Worm (Caenorhabditis elegans) whole organism, L1 larva: ENCODE measurements around the gene str-88.

Experiments used
- C04F5.9 ChIP-seq: sonication (generic microtip); optimal IDR thresholded peaks from 2 replicates; lab custom pipeline; 2016; ENCODE audit warnings: missing genetic modification characterization, missing compliant biosample characterization
- aha-1 ChIP-seq: fragments of 150-350 bp; optimal IDR thresholded peaks from 2 replicates; lab custom pipeline; 2014; ENCODE audit warnings: missing biosample characterization, missing genetic modification characterization
- ama-1 ChIP-seq: fragments of 150-350 bp; optimal IDR thresholded peaks from 2 replicates; lab custom pipeline; 2014
- blmp-1 ChIP-seq: fragments of 150-350 bp; optimal IDR thresholded peaks from 2 replicates; lab custom pipeline; 2014; ENCODE audit warnings: missing biosample characterization, missing genetic modification characterization
- ceh-63 ChIP-seq: fragments of 200-800 bp; sonication (Bioruptor generic); optimal IDR thresholded peaks from 2 replicates; lab custom pipeline; 2018; ENCODE audit warnings: mild to moderate bottlenecking, missing genetic modification characterization, missing compliant biosample characterization
- ceh-88 ChIP-seq: fragments of 200-800 bp; sonication (Bioruptor generic); IDR thresholded peaks from 2 replicates; pipeline ENCODE4 v1.3.6; 2022; ENCODE audit warnings: missing genetic modification characterization, missing compliant biosample characterization
- dpl-1 ChIP-seq, 3 experiments: fragments of 150-350 bp in 2 of 3; sonication (generic microtip) in 1 of 3; optimal IDR thresholded peaks; 2 replicates each; lab custom pipeline; 2014 to 2017; ENCODE audit warnings: missing biosample characterization in 3 of 3, missing genetic modification characterization in 3 of 3, missing genetic modification reagents in 3 of 3
- dsc-1 ChIP-seq: sonication (generic microtip); optimal IDR thresholded peaks from 2 replicates; lab custom pipeline; 2016; ENCODE audit warnings: mild to moderate bottlenecking, missing genetic modification characterization, missing compliant biosample characterization
- efl-1 ChIP-seq, 4 experiments: fragments of 150-350 bp; optimal IDR thresholded peaks in 3 of 4; peaks in 1 of 4; 1 replicate in 1 of 4; 2 replicates in 3 of 4; lab custom pipeline; 2014; ENCODE audit warnings: missing biosample characterization in 2 of 4, missing genetic modification characterization in 2 of 4, missing genetic modification reagents in 2 of 4
- efl-3 ChIP-seq: fragments of 200-800 bp; sonication (Bioruptor generic); optimal IDR thresholded peaks from 2 replicates; lab custom pipeline; 2018; ENCODE audit warnings: mild to moderate bottlenecking, missing genetic modification characterization, missing compliant biosample characterization
- egl-27 ChIP-seq, 2 experiments: fragments of 150-350 bp in 1 of 2; sonication (generic microtip); optimal IDR thresholded peaks; 3 replicates each; lab custom pipeline; 2017 to 2018; ENCODE audit warnings: missing biosample characterization in 2 of 2, missing genetic modification characterization in 2 of 2, missing genetic modification reagents in 2 of 2
- elt-3 ChIP-seq, 6 experiments: fragments of 150-350 bp in 1 of 6; sonication (generic microtip); optimal IDR thresholded peaks; 2 replicates each; lab custom pipeline; 2017 to 2018; ENCODE audit warnings: missing biosample characterization in 6 of 6, missing genetic modification characterization in 6 of 6, inconsistent platforms in 1 of 6
- fkh-8 ChIP-seq: sonication (generic microtip); optimal IDR thresholded peaks from 2 replicates; lab custom pipeline; 2016; ENCODE audit warnings: mild to moderate bottlenecking, missing genetic modification characterization, missing compliant biosample characterization
- grh-1 ChIP-seq: fragments of 200-800 bp; sonication (Bioruptor generic); IDR thresholded peaks from 2 replicates; pipeline ENCODE4 v1.3.6; 2022; ENCODE audit warnings: missing genetic modification reagents, missing genetic modification characterization, missing compliant biosample characterization
- irx-1 ChIP-seq: sonication (generic microtip); optimal IDR thresholded peaks from 2 replicates; lab custom pipeline; 2016; ENCODE audit warnings: missing genetic modification characterization, missing compliant biosample characterization
- lin-13 ChIP-seq: fragments of 150-350 bp; optimal IDR thresholded peaks from 2 replicates; lab custom pipeline; 2014; ENCODE audit warnings: missing biosample characterization, missing genetic modification reagents, missing genetic modification characterization
- lin-14 ChIP-seq: fragments of 200-800 bp; sonication (Bioruptor generic); optimal IDR thresholded peaks from 2 replicates; lab custom pipeline; 2018; ENCODE audit warnings: mild to moderate bottlenecking, missing genetic modification characterization, moderate library complexity, missing compliant biosample characterization
- lin-35 ChIP-seq, 2 experiments: fragments of 150-350 bp; optimal IDR thresholded peaks; 2 replicates each; lab custom pipeline; 2014; ENCODE audit warnings: missing biosample characterization in 2 of 2, missing genetic modification characterization in 2 of 2, missing genetic modification reagents in 2 of 2
- mdl-1 ChIP-seq, 2 experiments: fragments of 150-350 bp; optimal IDR thresholded peaks; 2 replicates each; lab custom pipeline; 2014 to 2017; ENCODE audit warnings: missing biosample characterization in 2 of 2, missing genetic modification characterization in 2 of 2, inconsistent platforms in 1 of 2
- mef-2 ChIP-seq: fragments of 150-350 bp; optimal IDR thresholded peaks from 2 replicates; lab custom pipeline; 2014; ENCODE audit warnings: missing biosample characterization, missing genetic modification characterization
- nhr-11 ChIP-seq: fragments of 150-350 bp; optimal IDR thresholded peaks from 2 replicates; lab custom pipeline; 2014; ENCODE audit warnings: missing biosample characterization, missing genetic modification characterization
- nhr-19 ChIP-seq: fragments of 200-800 bp; sonication (Bioruptor generic); conservative IDR thresholded peaks from 2 replicates; pipeline ENCODE4 v1.3.6; 2022; ENCODE audit warnings: missing genetic modification characterization, missing compliant biosample characterization
- nhr-20 ChIP-seq: sonication (generic microtip); optimal IDR thresholded peaks from 2 replicates; lab custom pipeline; 2016; ENCODE audit warnings: mild to moderate bottlenecking, missing genetic modification characterization, missing compliant biosample characterization
- nhr-237 ChIP-seq: fragments of 150-350 bp; optimal IDR thresholded peaks from 2 replicates; lab custom pipeline; 2014; ENCODE audit warnings: missing biosample characterization, missing genetic modification characterization
- nhr-28 ChIP-seq: fragments of 150-350 bp; optimal IDR thresholded peaks from 2 replicates; lab custom pipeline; 2014; ENCODE audit warnings: missing biosample characterization, missing genetic modification characterization
- nhr-47 ChIP-seq: sonication (generic microtip); optimal IDR thresholded peaks from 2 replicates; lab custom pipeline; 2016; ENCODE audit warnings: mild to moderate bottlenecking, missing genetic modification characterization, moderate library complexity, missing compliant biosample characterization
- nhr-76 ChIP-seq: sonication (generic microtip); optimal IDR thresholded peaks from 2 replicates; lab custom pipeline; 2017; ENCODE audit warnings: missing biosample characterization, missing genetic modification characterization
- nhr-84 ChIP-seq: sonication (generic microtip); optimal IDR thresholded peaks from 2 replicates; lab custom pipeline; 2017; ENCODE audit warnings: missing biosample characterization, missing genetic modification characterization
- nhr-90 ChIP-seq: sonication (generic microtip); optimal IDR thresholded peaks from 2 replicates; lab custom pipeline; 2016; ENCODE audit warnings: mild to moderate bottlenecking, missing genetic modification characterization, missing compliant biosample characterization; ENCODE audit not compliant: poor library complexity
- pag-3 ChIP-seq: sonication (generic microtip); optimal IDR thresholded peaks from 2 replicates; lab custom pipeline; 2017; ENCODE audit warnings: missing genetic modification characterization, mild to moderate bottlenecking, missing compliant biosample characterization, antibody characterized with exemption, borderline replicate concordance; ENCODE audit not compliant: insufficient read depth
- pqm-1 ChIP-seq: sonication (generic microtip); optimal IDR thresholded peaks from 3 replicates; lab custom pipeline; 2017; ENCODE audit warnings: missing biosample characterization, missing genetic modification characterization
- rnt-1 ChIP-seq: sonication (generic microtip); optimal IDR thresholded peaks from 2 replicates; lab custom pipeline; 2016; ENCODE audit warnings: mild to moderate bottlenecking, missing genetic modification characterization, moderate library complexity, missing compliant biosample characterization
- skn-1 ChIP-seq: fragments of 150-350 bp; optimal IDR thresholded peaks from 2 replicates; lab custom pipeline; 2014; ENCODE audit warnings: missing biosample characterization, missing genetic modification characterization
- snu-23 ChIP-seq: sonication (generic microtip); optimal IDR thresholded peaks from 2 replicates; lab custom pipeline; 2016; ENCODE audit warnings: missing genetic modification characterization, missing compliant biosample characterization
- unc-130 ChIP-seq: fragments of 150-350 bp; optimal IDR thresholded peaks from 2 replicates; lab custom pipeline; 2017; ENCODE audit warnings: missing biosample characterization, missing genetic modification characterization, inconsistent platforms
- unc-86 ChIP-seq: sonication (generic microtip); optimal IDR thresholded peaks from 2 replicates; lab custom pipeline; 2016; ENCODE audit warnings: missing genetic modification characterization, missing compliant biosample characterization

The str-88 gene

DNA sequence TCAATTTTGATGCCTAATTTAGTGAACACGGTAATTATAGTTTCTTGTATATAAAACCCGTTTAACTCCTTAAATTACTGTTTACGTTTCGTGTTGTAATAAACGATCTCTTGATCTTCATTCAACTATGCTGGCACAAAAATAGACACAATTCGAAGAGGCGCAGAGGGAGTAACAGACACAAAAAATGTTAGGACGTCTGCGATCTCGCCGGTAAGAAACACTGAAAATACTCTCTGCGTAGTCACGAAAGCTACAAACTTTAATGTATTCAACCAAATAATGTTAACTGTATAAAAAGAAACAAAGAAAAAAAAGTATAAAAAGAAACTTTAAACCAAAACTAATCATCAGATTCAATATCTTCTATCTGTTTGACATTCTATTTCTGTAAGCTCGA, 2.8 kb downstream of the str-88 start, which contains the start of gene dhs-23:
Gene dhs-23, plus strand, starts transcription at position 363 of the 400 bp plus-strand sequence.
- no peak for TF ChIP-seq mdl-1 (tag; optimal IDR thresholded peaks at IDR 0.05; lab: Kevin White, UChicago)
- TF ChIP-seq efl-3 (GFP tag; lab: Kevin White, UChicago) = no peak
- TF ChIP-seq pag-3 (tag; lab: Kevin White, UChicago) = no peak
- TF ChIP-seq lin-14 (GFP tag; lab: Kevin White, UChicago) = no peak
- TF ChIP-seq nhr-20 = peak; percentile 54
- no peak for TF ChIP-seq nhr-19 (GFP tag; lab: Robert Waterston, UW)
- TF ChIP-seq blmp-1 (tag; lab: Kevin White, UChicago) = no peak
- TF ChIP-seq fkh-8 (tag; lab: Kevin White, UChicago) = no peak
- no peak for TF ChIP-seq dsc-1 (tag; lab: Kevin White, UChicago)
- TF ChIP-seq efl-1 (optimal IDR thresholded peaks at IDR 0.05; lab: Kevin White, UChicago) = no peak
- TF ChIP-seq efl-1 (GFP tag; optimal IDR thresholded peaks at IDR 0.05 in 1 of 2; lab: Kevin White, UChicago) = peak in 1 of 2 experiments; percentile 29
- TF ChIP-seq, all 84 proteins: peak for 2

DNA sequence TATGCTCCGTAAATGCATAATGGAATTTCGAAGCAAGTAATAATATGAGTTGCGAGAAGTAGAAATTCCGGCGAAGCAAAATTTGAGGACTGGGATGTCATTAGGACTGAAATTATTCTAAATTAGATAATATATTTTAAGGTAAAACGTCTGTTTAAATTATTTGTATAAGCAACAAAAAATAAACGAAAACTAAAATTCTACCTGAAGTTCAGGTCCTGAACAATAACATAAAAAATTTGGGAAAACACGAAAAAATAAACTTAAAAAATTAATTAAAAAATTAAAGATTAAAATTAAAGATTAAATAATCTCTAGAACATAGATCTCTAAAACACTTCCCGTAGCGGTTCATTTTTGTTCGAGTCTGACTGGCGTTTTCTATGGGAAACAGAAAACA, 3.8 kb downstream of the str-88 start, which contains the start of gene srh-251:
Gene srh-251, minus strand, starts transcription at position 101 of the 400 bp plus-strand sequence.
- no peak for TF ChIP-seq unc-86
- no peak for TF ChIP-seq blmp-1 (tag; lab: Kevin White, UChicago)
- no peak for TF ChIP-seq dpl-1 (GFP tag; optimal IDR thresholded peaks at IDR 0.05; lab: Kevin White, UChicago)
- TF ChIP-seq elt-3 (tag; optimal IDR thresholded peaks at IDR 0.05; lab: Kevin White, UChicago) = no peak
- no peak for TF ChIP-seq C04F5.9 (tag; lab: Kevin White, UChicago)
- TF ChIP-seq nhr-84 (tag; lab: Kevin White, UChicago) = no peak
- no peak for TF ChIP-seq snu-23 (GFP tag; lab: Kevin White, UChicago)
- no peak for TF ChIP-seq nhr-237 (tag; lab: Kevin White, UChicago)
- TF ChIP-seq pqm-1 = no peak
- no peak for TF ChIP-seq egl-27 (tag; optimal IDR thresholded peaks at IDR 0.05; lab: Kevin White, UChicago)

DNA sequence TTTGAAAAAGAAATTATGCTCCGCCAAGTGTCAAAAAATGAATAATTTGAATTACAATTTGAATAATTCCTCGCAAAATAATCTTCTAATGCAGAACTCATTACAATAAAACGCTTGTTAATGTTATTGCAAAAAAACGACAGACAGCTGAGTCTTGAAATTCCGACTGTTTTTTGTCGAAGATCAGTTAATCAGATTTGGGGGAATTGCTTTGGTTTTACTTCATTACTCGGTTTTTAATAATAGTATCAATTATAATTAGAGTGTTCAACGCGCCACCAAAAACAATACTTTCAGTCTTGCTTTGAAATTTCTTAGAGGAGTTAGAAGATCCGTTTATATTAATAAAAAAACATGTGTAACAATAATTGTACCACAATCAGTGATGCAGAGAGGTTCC, 5.7 kb downstream of the str-88 start, which contains the start of gene srh-122:
Gene srh-122, minus strand, starts transcription at position 101 of the 400 bp plus-strand sequence.
- TF ChIP-seq nhr-19 (GFP tag; lab: Robert Waterston, UW) = no peak
- no peak for TF ChIP-seq ama-1
- TF ChIP-seq rnt-1 (tag; lab: Kevin White, UChicago) = no peak
- no peak for TF ChIP-seq mef-2
- TF ChIP-seq unc-86 = no peak
- TF ChIP-seq ceh-88 (GFP tag; lab: Robert Waterston, UW) = no peak
- TF ChIP-seq skn-1 (tag; lab: Kevin White, UChicago) = no peak
- TF ChIP-seq unc-130 = no peak
- TF ChIP-seq ceh-63 = no peak
- no peak for TF ChIP-seq lin-35 (GFP tag; optimal IDR thresholded peaks at IDR 0.05; lab: Kevin White, UChicago)
- TF ChIP-seq aha-1 (tag; lab: Kevin White, UChicago) = no peak

DNA sequence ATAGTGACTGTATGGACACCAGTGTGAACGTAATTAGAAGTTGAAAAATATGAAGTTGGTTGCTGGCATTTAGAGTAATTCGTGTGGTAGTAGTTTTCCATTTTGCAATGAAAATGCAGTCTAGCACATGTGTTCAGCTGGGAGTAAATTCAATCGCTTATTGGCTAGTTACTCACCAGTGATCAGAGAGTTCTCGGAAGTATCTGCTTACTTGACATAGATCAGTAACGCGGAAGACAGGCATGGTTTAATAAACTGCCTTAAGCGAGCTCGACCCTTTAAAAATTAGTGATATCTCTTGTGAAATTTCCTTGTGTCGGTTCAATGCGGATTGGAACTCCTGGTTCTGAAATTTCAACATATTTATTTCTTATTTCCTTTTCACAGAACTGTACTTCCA, 7.4 kb downstream of the str-88 start, which contains the start of gene srh-52:
Gene srh-52, minus strand, starts transcription at position 101 of the 400 bp plus-strand sequence.
- TF ChIP-seq nhr-47 (no peak), nhr-76 (tag; lab: Kevin White, UChicago) (no peak), irx-1 (tag; lab: Kevin White, UChicago) (no peak), nhr-11 (tag; lab: Kevin White, UChicago) (no peak), lin-13 (GFP tag; lab: Kevin White, UChicago) (no peak)
- TF ChIP-seq, all 84 proteins: peak for 0

DNA sequence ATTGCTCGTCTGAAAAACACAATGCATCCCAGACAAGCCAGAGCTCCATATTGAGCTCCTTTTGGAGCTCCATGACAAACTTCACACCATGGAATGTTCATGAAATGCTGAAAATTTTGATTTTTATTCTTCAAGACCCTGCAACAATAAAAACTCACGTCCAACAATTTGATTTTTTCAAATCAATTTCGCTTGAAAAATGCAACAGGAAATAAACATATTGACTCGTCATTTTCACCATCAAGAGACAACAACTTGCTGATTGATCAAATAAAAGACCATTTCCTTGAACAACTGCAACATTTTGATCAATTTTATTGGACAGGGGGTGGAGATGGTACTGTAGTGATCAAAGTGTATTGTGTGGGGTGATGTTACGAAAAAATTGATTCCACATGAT, 13.9 kb downstream of the str-88 start, which contains the start of gene nhr-269:
Gene nhr-269, minus strand, starts transcription at position 101 of the 400 bp plus-strand sequence.
- no peak for TF ChIP-seq nhr-237 (tag; lab: Kevin White, UChicago)
- no peak for TF ChIP-seq nhr-28 (tag; lab: Kevin White, UChicago)
- TF ChIP-seq grh-1 (GFP tag; lab: Robert Waterston, UW) = no peak
- TF ChIP-seq nhr-11 (tag; lab: Kevin White, UChicago) = no peak
- TF ChIP-seq nhr-90 = no peak
- TF ChIP-seq, all 84 proteins: peak for 0
